Fruit fly (Drosophila melanogaster) whole organism, embryonic: ENCODE data around the gene roq.
A peak's percentile ranks its signal among the peaks of the same experiment; 100 is the strongest.

Experiments
- Adf1 ChIP-seq: fragments of 200-800 bp; sonication (Bioruptor generic); IDR thresholded peaks from 2 replicates; pipeline ENCODE4 v1.3.6; 2022; ENCODE audit warnings: missing biosample characterization, missing genetic modification characterization
- Bteb2 ChIP-seq: fragments of 200-800 bp; sonication (Bioruptor generic); optimal IDR thresholded peaks from 2 replicates; lab custom pipeline; 2016; ENCODE audit warnings: missing biosample characterization, missing genetic modification characterization
- CG1024 ChIP-seq: fragments of 200-800 bp; sonication (Bioruptor generic); IDR thresholded peaks from 2 replicates; pipeline ENCODE4 v1.3.6; 2022; ENCODE audit warnings: missing biosample characterization, missing genetic modification characterization
- CG10565 ChIP-seq: fragments of 200-800 bp; sonication (Bioruptor generic); optimal IDR thresholded peaks from 3 replicates; lab custom pipeline; 2016; ENCODE audit warnings: missing biosample characterization, mild to moderate bottlenecking, missing genetic modification characterization
- CG11085 ChIP-seq: fragments of 200-800 bp; sonication (Bioruptor generic); IDR thresholded peaks from 2 replicates; pipeline ENCODE4 v1.3.6; 2022; ENCODE audit warnings: missing biosample characterization, missing genetic modification characterization
- CG12236 ChIP-seq: fragments of 200-800 bp; sonication (Bioruptor generic); optimal IDR thresholded peaks from 2 replicates; lab custom pipeline; 2016; ENCODE audit warnings: missing biosample characterization, missing genetic modification characterization
- CG14965 ChIP-seq: fragments of 200-800 bp; sonication (Bioruptor generic); optimal IDR thresholded peaks from 2 replicates; lab custom pipeline; 2016; ENCODE audit warnings: missing biosample characterization, missing genetic modification characterization, borderline replicate concordance
- CG15514 ChIP-seq: fragments of 200-800 bp; sonication (Bioruptor generic); optimal IDR thresholded peaks from 3 replicates; lab custom pipeline; 2017; ENCODE audit warnings: missing biosample characterization, missing genetic modification characterization, mild to moderate bottlenecking, moderate library complexity, missing genetic modification reagents
- CG16863 ChIP-seq: fragments of 200-800 bp; sonication (Bioruptor generic); optimal IDR thresholded peaks from 3 replicates; lab custom pipeline; 2016; ENCODE audit warnings: missing biosample characterization, missing genetic modification characterization
- CG17186 ChIP-seq: fragments of 200-800 bp; sonication (Bioruptor generic); optimal IDR thresholded peaks from 3 replicates; lab custom pipeline; 2017; ENCODE audit warnings: missing biosample characterization, missing genetic modification reagents, missing genetic modification characterization
- CG17802 ChIP-seq: fragments of 200-800 bp; sonication (Bioruptor generic); optimal IDR thresholded peaks from 2 replicates; lab custom pipeline; 2018; ENCODE audit warnings: missing biosample characterization, mild to moderate bottlenecking, missing genetic modification characterization, moderate library complexity
- CG18011 ChIP-seq: fragments of 200-800 bp; sonication (Bioruptor generic); optimal IDR thresholded peaks from 2 replicates; lab custom pipeline; 2017; ENCODE audit warnings: missing biosample characterization, missing genetic modification characterization, mild to moderate bottlenecking, moderate library complexity, missing genotype
- CG30020 ChIP-seq: fragments of 200-800 bp; optimal IDR thresholded peaks from 2 replicates; lab custom pipeline; 2019; ENCODE audit warnings: missing biosample characterization, mild to moderate bottlenecking, missing genetic modification characterization, moderate library complexity
- CG32532 ChIP-seq: fragments of 200-800 bp; sonication (Bioruptor generic); IDR thresholded peaks from 2 replicates; pipeline ENCODE4 v1.3.6; 2022; ENCODE audit warnings: missing biosample characterization, missing genetic modification characterization
- CG3407 ChIP-seq: fragments of 200-800 bp; sonication (Bioruptor generic); optimal IDR thresholded peaks from 2 replicates; lab custom pipeline; 2018; ENCODE audit warnings: missing biosample characterization, mild to moderate bottlenecking, missing genetic modification characterization
- CG34376 ChIP-seq: fragments of 200-800 bp; sonication (Bioruptor generic); optimal IDR thresholded peaks from 2 replicates; lab custom pipeline; 2018; ENCODE audit warnings: missing biosample characterization, mild to moderate bottlenecking, missing genetic modification characterization
- CG4820 ChIP-seq: fragments of 200-800 bp; sonication (Bioruptor generic); optimal IDR thresholded peaks from 3 replicates; lab custom pipeline; 2016; ENCODE audit warnings: missing biosample characterization, missing genetic modification characterization
- CG5180 ChIP-seq: fragments of 200-800 bp; sonication (Bioruptor generic); optimal IDR thresholded peaks from 3 replicates; lab custom pipeline; 2017; ENCODE audit warnings: missing biosample characterization, missing genetic modification characterization, mild to moderate bottlenecking, moderate library complexity, missing genetic modification reagents
- CG5953 ChIP-seq: fragments of 200-800 bp; sonication (Bioruptor generic); IDR thresholded peaks from 2 replicates; pipeline ENCODE4 v1.3.6; 2022; ENCODE audit warnings: missing biosample characterization, missing genetic modification characterization
- CG6272 ChIP-seq: fragments of 200-800 bp; sonication (Bioruptor generic); IDR thresholded peaks from 2 replicates; pipeline ENCODE4 v1.3.6; 2022; ENCODE audit warnings: missing biosample characterization, missing genetic modification characterization
- CG7786 ChIP-seq: fragments of 200-800 bp; sonication (Bioruptor generic); optimal IDR thresholded peaks from 2 replicates; lab custom pipeline; 2016; ENCODE audit warnings: missing biosample characterization, missing genetic modification characterization
- CG8290 ChIP-seq, 3 experiments: fragments of 200-800 bp; sonication (Bioruptor generic); optimal IDR thresholded peaks; 2 replicates each; lab custom pipeline; 2016 to 2019; ENCODE audit warnings: missing biosample characterization in 3 of 3, missing genetic modification characterization in 3 of 3, mild to moderate bottlenecking in 2 of 3, moderate library complexity in 1 of 3
- CG9797 ChIP-seq: fragments of 200-800 bp; sonication (Bioruptor generic); optimal IDR thresholded peaks from 3 replicates; lab custom pipeline; 2018; ENCODE audit warnings: missing biosample characterization, mild to moderate bottlenecking, missing genetic modification characterization
- CG9817 ChIP-seq: fragments of 200-800 bp; sonication (Bioruptor generic); optimal IDR thresholded peaks from 2 replicates; lab custom pipeline; 2018; ENCODE audit warnings: missing biosample characterization, mild to moderate bottlenecking, missing genetic modification characterization, moderate library complexity
- CG9932 ChIP-seq: fragments of 200-800 bp; sonication (Bioruptor generic); IDR thresholded peaks from 2 replicates; pipeline ENCODE4 v1.3.6; 2022; ENCODE audit warnings: missing biosample characterization, missing genetic modification characterization
- Chrac-16 ChIP-seq: fragments of 200-800 bp; sonication (Bioruptor generic); optimal IDR thresholded peaks from 3 replicates; lab custom pipeline; 2016; ENCODE audit warnings: missing biosample characterization, missing genetic modification characterization
- Dbx ChIP-seq: fragments of 200-800 bp; sonication (Bioruptor generic); IDR thresholded peaks from 3 replicates; pipeline ENCODE4 v1.3.6; 2022; ENCODE audit warnings: missing biosample characterization, missing genetic modification characterization
- Dref ChIP-seq: fragments of 200-800 bp; sonication (Bioruptor generic); IDR thresholded peaks from 2 replicates; pipeline ENCODE4 v1.3.6; 2022; ENCODE audit warnings: missing biosample characterization, missing genetic modification characterization
- Gsc ChIP-seq: fragments of 200-800 bp; sonication (Bioruptor generic); IDR thresholded peaks from 2 replicates; pipeline ENCODE4 v1.3.6; 2022; ENCODE audit warnings: missing biosample characterization, missing genetic modification characterization
- HLH3B ChIP-seq: fragments of 200-800 bp; sonication (Bioruptor generic); IDR thresholded peaks from 2 replicates; pipeline ENCODE4 v1.3.6; 2022; ENCODE audit warnings: missing biosample characterization, missing genetic modification characterization
- HLH54F ChIP-seq: fragments of 200-800 bp; sonication (Bioruptor generic); optimal IDR thresholded peaks from 3 replicates; lab custom pipeline; 2016; ENCODE audit warnings: missing biosample characterization, missing genetic modification characterization
- HLHmδ ChIP-seq: fragments of 200-800 bp; sonication (Bioruptor generic); optimal IDR thresholded peaks from 2 replicates; lab custom pipeline; 2018; ENCODE audit warnings: missing biosample characterization, mild to moderate bottlenecking, missing genetic modification characterization, moderate library complexity
- Hr3 ChIP-seq: fragments of 200-800 bp; sonication (Bioruptor generic); optimal IDR thresholded peaks from 3 replicates; lab custom pipeline; 2016; ENCODE audit warnings: missing biosample characterization, missing genetic modification characterization
- Rfx ChIP-seq: fragments of 200-800 bp; sonication (Bioruptor generic); IDR thresholded peaks from 2 replicates; pipeline ENCODE4 v1.3.6; 2022; ENCODE audit warnings: missing biosample characterization, missing genetic modification characterization
- ap ChIP-seq: fragments of 200-800 bp; sonication (Bioruptor generic); IDR thresholded peaks from 2 replicates; pipeline ENCODE4 v1.3.6; 2022; ENCODE audit warnings: missing biosample characterization, missing genetic modification characterization
- chif ChIP-seq, 2 experiments: fragments of 200-800 bp; sonication (Bioruptor generic); optimal IDR thresholded peaks; 3 replicates each; lab custom pipeline; 2016; ENCODE audit warnings: missing biosample characterization in 2 of 2, missing genetic modification characterization in 2 of 2
- da ChIP-seq: fragments of 200-800 bp; sonication (Bioruptor generic); optimal IDR thresholded peaks from 2 replicates; lab custom pipeline; 2016; ENCODE audit warnings: missing biosample characterization, missing genetic modification characterization
- dmrt99B ChIP-seq: fragments of 200-800 bp; sonication (Bioruptor generic); optimal IDR thresholded peaks from 2 replicates; lab custom pipeline; 2018; ENCODE audit warnings: missing biosample characterization, mild to moderate bottlenecking, missing genetic modification characterization, moderate library complexity
- ewg ChIP-seq: fragments of 200-800 bp; sonication (Bioruptor generic); optimal IDR thresholded peaks from 3 replicates; lab custom pipeline; 2017; ENCODE audit warnings: mild to moderate bottlenecking, missing biosample characterization, missing genetic modification reagents, missing genetic modification characterization
- fu2 ChIP-seq: fragments of 200-800 bp; sonication (Bioruptor generic); optimal IDR thresholded peaks from 2 replicates; lab custom pipeline; 2016; ENCODE audit warnings: missing biosample characterization, missing genetic modification characterization
- gro ChIP-seq: fragments of 200-800 bp; sonication (Bioruptor generic); optimal IDR thresholded peaks from 2 replicates; lab custom pipeline; 2016; ENCODE audit warnings: missing biosample characterization, missing genetic modification characterization
- gt ChIP-seq: fragments of 200-800 bp; sonication (Bioruptor generic); IDR thresholded peaks from 2 replicates; pipeline ENCODE4 v1.3.6; 2022; ENCODE audit warnings: missing biosample characterization, missing genetic modification characterization
- h ChIP-seq: fragments of >200 bp; optimal IDR thresholded peaks from 2 replicates; lab custom pipeline; 2017
- repo ChIP-seq: fragments of 200-800 bp; sonication (Bioruptor generic); optimal IDR thresholded peaks from 2 replicates; lab custom pipeline; 2016; ENCODE audit warnings: missing biosample characterization, missing genetic modification characterization
- schlank ChIP-seq: fragments of 200-800 bp; sonication (Bioruptor generic); optimal IDR thresholded peaks from 2 replicates; lab custom pipeline; 2018; ENCODE audit warnings: missing biosample characterization, mild to moderate bottlenecking, missing genetic modification characterization
- seq ChIP-seq: fragments of 200-800 bp; sonication (Bioruptor generic); IDR thresholded peaks from 2 replicates; pipeline ENCODE4 v1.3.6; 2022; ENCODE audit warnings: missing biosample characterization, missing genetic modification characterization
- slp2 ChIP-seq: fragments of 200-800 bp; sonication (Bioruptor generic); optimal IDR thresholded peaks from 2 replicates; lab custom pipeline; 2016; ENCODE audit warnings: missing biosample characterization, missing genetic modification characterization
- stwl ChIP-seq: fragments of 200-800 bp; sonication (Bioruptor generic); optimal IDR thresholded peaks from 3 replicates; lab custom pipeline; 2018; ENCODE audit warnings: missing biosample characterization, mild to moderate bottlenecking, missing genetic modification characterization, moderate library complexity
- vfl ChIP-seq: fragments of 200-800 bp; sonication (Bioruptor generic); optimal IDR thresholded peaks from 2 replicates; lab custom pipeline; 2016; ENCODE audit warnings: missing biosample characterization, missing genetic modification characterization
- zen ChIP-seq: fragments of 200-800 bp; sonication (Bioruptor generic); optimal IDR thresholded peaks from 3 replicates; lab custom pipeline; 2018; ENCODE audit warnings: missing biosample characterization, mild to moderate bottlenecking, missing genetic modification characterization, moderate library complexity
- zfh1 ChIP-seq: fragments of 200-800 bp; sonication (Bioruptor generic); IDR thresholded peaks from 3 replicates; pipeline ENCODE4 v1.3.6; 2022; ENCODE audit warnings: missing biosample characterization, missing genetic modification characterization

roq gene

DNA sequence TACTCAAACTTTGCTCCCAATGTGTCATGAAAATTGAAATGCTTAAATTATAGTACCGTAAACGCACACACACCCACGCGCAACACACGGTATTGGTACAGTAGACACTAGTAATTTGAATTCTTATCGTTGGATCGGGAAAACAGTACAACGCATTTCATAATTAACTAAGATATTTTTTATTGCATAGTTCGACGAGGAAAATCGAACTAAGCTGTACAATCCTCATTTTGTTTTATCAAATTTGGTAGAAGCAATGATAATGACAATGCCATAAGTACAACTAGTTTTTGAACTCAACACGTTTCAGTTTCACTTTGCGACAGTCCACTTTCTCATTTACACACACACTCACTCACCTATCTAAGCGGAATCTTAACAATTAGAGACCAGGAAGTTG is 2.4 kb upstream of the roq start (continued):
- TF ChIP-seq stwl (tag; lab: Kevin White, UChicago) (no peak), Adf1 (no peak; the same call in 1 of the 2 replicates), vfl (GFP tag; lab: Kevin White, UChicago) (peak; percentile 23), repo (GFP tag; lab: Kevin White, UChicago) (no peak), zfh1 (peak; percentile 62; the same call in 2 of the 3 replicates), seq (GFP tag; lab: Robert Waterston, UW) (peak; percentile 57), CG14965 (GFP tag; lab: Kevin White, UChicago) (no peak), CG9797 (GFP tag; lab: Kevin White, UChicago) (no peak), CG4820 (GFP tag; lab: Kevin White, UChicago) (peak; percentile 27), CG11085 (GFP tag; lab: Robert Waterston, UW) (peak; percentile 53), Dbx (0 out of 3 replicates have a peak, but pooled peaks have one; percentile 51), CG30020 (tag; lab: Kevin White, UChicago) (peak; percentile 8), Rfx (GFP tag; lab: Robert Waterston, UW) (0 out of 2 replicates have a peak, but pooled peaks have one; percentile 69), CG6272 (GFP tag; lab: Robert Waterston, UW) (no peak), CG16863 (GFP tag; lab: Kevin White, UChicago) (peak; percentile 66), schlank (peak; percentile 61), CG32532 (GFP tag; lab: Robert Waterston, UW) (peak; percentile 74), CG1024 (GFP tag; lab: Robert Waterston, UW) (no peak), Hr3 (peak; percentile 53), CG12236 (GFP tag; lab: Kevin White, UChicago) (no peak), da (no peak), Chrac-16 (peak; percentile 69), slp2 (GFP tag; lab: Kevin White, UChicago) (no peak), CG5953 (no peak), chif (GFP tag; optimal IDR thresholded peaks at IDR 0.05; lab: Kevin White, UChicago) (peak; percentile 32 to 62), dmrt99B (tag; lab: Kevin White, UChicago) (peak; percentile 80), CG9817 (tag; lab: Kevin White, UChicago) (peak; percentile 78), HLH3B (peak; percentile 60), CG7786 (GFP tag; lab: Kevin White, UChicago) (peak; percentile 75), HLH54F (GFP tag; lab: Kevin White, UChicago) (peak; percentile 58), CG9932 (GFP tag; lab: Robert Waterston, UW) (peak; percentile 79), gt (GFP tag; lab: Robert Waterston, UW) (no peak), CG15514 (GFP tag; lab: Kevin White, UChicago) (peak; percentile 44), gro (GFP tag; lab: Kevin White, UChicago) (peak; percentile 83), h (no peak), CG8290 (GFP tag; optimal IDR thresholded peaks at IDR 0.05; lab: Kevin White, UChicago) (no peak), CG8290 (tag; optimal IDR thresholded peaks at IDR 0.05; lab: Kevin White, UChicago) (peak in 1 of 2 experiments; percentile 73), Dref (GFP tag; lab: Robert Waterston, UW) (no peak), fu2 (GFP tag; lab: Kevin White, UChicago) (peak; percentile 50), ap (peak; percentile 19; the same call in 1 of the 2 replicates), CG34376 (GFP tag; lab: Kevin White, UChicago) (no peak), CG17186 (GFP tag; lab: Kevin White, UChicago) (peak; percentile 6), CG18011 (no peak), CG10565 (GFP tag; lab: Kevin White, UChicago) (no peak), CG3407 (GFP tag; lab: Kevin White, UChicago) (peak; percentile 28), Bteb2 (GFP tag; lab: Kevin White, UChicago) (peak; percentile 43), zen (peak; percentile 2), CG5180 (peak; percentile 30), Gsc (GFP tag; lab: Robert Waterston, UW) (no peak), CG17802 (tag; lab: Kevin White, UChicago) (peak; percentile 11), ewg (GFP tag; lab: Kevin White, UChicago) (peak; percentile 27), HLHmδ (GFP tag; lab: Kevin White, UChicago) (no peak)
